Fruit fly (Drosophila melanogaster) whole organism, embryonic: ENCODE data around the gene ddbt.

Source experiments
- CG10431 ChIP-seq: fragments of 200-800 bp; sonication (Bioruptor generic); optimal IDR thresholded peaks from 3 replicates; lab custom pipeline; 2018; ENCODE audit warnings: missing biosample characterization, mild to moderate bottlenecking, missing genetic modification characterization
- CG12155 ChIP-seq: fragments of 200-800 bp; sonication (Bioruptor generic); optimal IDR thresholded peaks from 3 replicates; lab custom pipeline; 2016; ENCODE audit warnings: missing biosample characterization, missing genetic modification characterization
- CG12236 ChIP-seq: fragments of 200-800 bp; sonication (Bioruptor generic); optimal IDR thresholded peaks from 2 replicates; lab custom pipeline; 2016; ENCODE audit warnings: missing biosample characterization, missing genetic modification characterization
- CG13123 ChIP-seq: fragments of 200-800 bp; sonication (Bioruptor generic); optimal IDR thresholded peaks from 2 replicates; lab custom pipeline; 2016; ENCODE audit warnings: missing biosample characterization, missing genetic modification characterization
- CG13287 ChIP-seq: fragments of 200-800 bp; sonication (Bioruptor generic); IDR thresholded peaks from 2 replicates; pipeline ENCODE4 v1.3.6; 2022; ENCODE audit warnings: missing biosample characterization, missing genetic modification characterization; ENCODE audit not compliant: partially characterized antibody
- CG13894 ChIP-seq: fragments of 200-800 bp; sonication (Bioruptor generic); optimal IDR thresholded peaks from 3 replicates; lab custom pipeline; 2018; ENCODE audit warnings: missing biosample characterization, mild to moderate bottlenecking, missing genetic modification characterization, moderate library complexity
- CG16815 ChIP-seq: fragments of 200-800 bp; sonication (Bioruptor generic); optimal IDR thresholded peaks from 3 replicates; lab custom pipeline; 2017; ENCODE audit warnings: missing biosample characterization, mild to moderate bottlenecking, missing genetic modification characterization
- CG17829 ChIP-seq: fragments of 200-800 bp; optimal IDR thresholded peaks from 2 replicates; lab custom pipeline; 2019; ENCODE audit warnings: missing biosample characterization, mild to moderate bottlenecking, missing genetic modification characterization, moderate library complexity
- CG18262 ChIP-seq: fragments of 200-800 bp; optimal IDR thresholded peaks from 3 replicates; lab custom pipeline; 2019; ENCODE audit warnings: missing biosample characterization, mild to moderate bottlenecking, missing genetic modification characterization, moderate library complexity
- CG18476 ChIP-seq: fragments of 200-800 bp; sonication (Bioruptor generic); optimal IDR thresholded peaks from 2 replicates; lab custom pipeline; 2016; ENCODE audit warnings: missing biosample characterization, mild to moderate bottlenecking, missing genetic modification characterization
- CG2116 ChIP-seq: fragments of 200-800 bp; sonication (Bioruptor generic); optimal IDR thresholded peaks from 3 replicates; lab custom pipeline; 2018; ENCODE audit warnings: missing biosample characterization, mild to moderate bottlenecking, missing genetic modification characterization
- CG3065 ChIP-seq: fragments of 200-800 bp; sonication (Bioruptor generic); optimal IDR thresholded peaks from 2 replicates; lab custom pipeline; 2016; ENCODE audit warnings: missing biosample characterization, missing genetic modification characterization
- CG3281 ChIP-seq: fragments of 200-800 bp; sonication (Bioruptor generic); optimal IDR thresholded peaks from 3 replicates; lab custom pipeline; 2017; ENCODE audit warnings: missing biosample characterization, mild to moderate bottlenecking, missing genetic modification characterization
- CG33557 ChIP-seq: fragments of 200-800 bp; sonication (Bioruptor generic); optimal IDR thresholded peaks from 2 replicates; lab custom pipeline; 2019; ENCODE audit warnings: missing biosample characterization, mild to moderate bottlenecking, missing genetic modification characterization, moderate library complexity
- CG4424 ChIP-seq: fragments of 200-800 bp; sonication (Bioruptor generic); optimal IDR thresholded peaks from 3 replicates; lab custom pipeline; 2016; ENCODE audit warnings: missing biosample characterization, missing genetic modification characterization
- CG5245 ChIP-seq: fragments of 200-800 bp; sonication (Bioruptor generic); optimal IDR thresholded peaks from 3 replicates; lab custom pipeline; 2016; ENCODE audit warnings: missing biosample characterization, missing genetic modification characterization
- CG6683 ChIP-seq: fragments of 200-800 bp; sonication (Bioruptor generic); optimal IDR thresholded peaks from 2 replicates; lab custom pipeline; 2017; ENCODE audit warnings: missing biosample characterization, mild to moderate bottlenecking, missing genetic modification characterization, missing genetic modification reagents
- CG7357 ChIP-seq: fragments of 200-800 bp; sonication (Bioruptor generic); IDR thresholded peaks from 3 replicates; pipeline ENCODE4 v1.3.6; 2022; ENCODE audit warnings: missing biosample characterization, missing genetic modification characterization
- CG7556 ChIP-seq: fragments of 200-800 bp; sonication (Bioruptor generic); optimal IDR thresholded peaks from 2 replicates; lab custom pipeline; 2017; ENCODE audit warnings: missing biosample characterization, mild to moderate bottlenecking, missing genetic modification characterization
- CG7839 ChIP-seq: fragments of 200-800 bp; sonication (Bioruptor generic); optimal IDR thresholded peaks from 3 replicates; lab custom pipeline; 2018; ENCODE audit warnings: missing biosample characterization, mild to moderate bottlenecking, missing genetic modification characterization, moderate library complexity
- CG7987 ChIP-seq: fragments of 200-800 bp; sonication (Bioruptor generic); optimal IDR thresholded peaks from 2 replicates; lab custom pipeline; 2018; ENCODE audit warnings: missing biosample characterization, mild to moderate bottlenecking, missing genetic modification characterization, moderate library complexity
- CG9727 ChIP-seq: fragments of 200-800 bp; sonication (Bioruptor generic); optimal IDR thresholded peaks from 3 replicates; lab custom pipeline; 2017; ENCODE audit warnings: missing biosample characterization, mild to moderate bottlenecking, missing genetic modification characterization
- CG9876 ChIP-seq: fragments of 200-800 bp; sonication (Bioruptor generic); optimal IDR thresholded peaks from 2 replicates; lab custom pipeline; 2016; ENCODE audit warnings: missing biosample characterization, missing genetic modification characterization
- Dbx ChIP-seq: fragments of 200-800 bp; sonication (Bioruptor generic); IDR thresholded peaks from 3 replicates; pipeline ENCODE4 v1.3.6; 2022; ENCODE audit warnings: missing biosample characterization, missing genetic modification characterization
- Dek ChIP-seq: fragments of 200-800 bp; sonication (Bioruptor generic); optimal IDR thresholded peaks from 3 replicates; lab custom pipeline; 2019; ENCODE audit warnings: missing biosample characterization, mild to moderate bottlenecking, missing genetic modification characterization, moderate library complexity
- E2f2 ChIP-seq: fragments of 200-800 bp; sonication (Bioruptor generic); IDR thresholded peaks from 2 replicates; pipeline ENCODE4 v1.3.6; 2022; ENCODE audit warnings: missing biosample characterization, missing genetic modification characterization
- Ets65A ChIP-seq: fragments of 200-800 bp; sonication (Bioruptor generic); peaks from one replicate; lab custom pipeline; 2016; ENCODE audit warnings: missing biosample characterization, missing genetic modification characterization
- Hr51 ChIP-seq, 2 experiments: fragments of 200-800 bp; sonication (Bioruptor generic); optimal IDR thresholded peaks; 2 replicates in 1 of 2; 3 replicates in 1 of 2; lab custom pipeline; 2016 to 2018; ENCODE audit warnings: missing biosample characterization in 2 of 2, missing genetic modification characterization in 2 of 2, mild to moderate bottlenecking in 1 of 2, moderate library complexity in 1 of 2
- NK7.1 ChIP-seq: fragments of 200-800 bp; sonication (Bioruptor generic); optimal IDR thresholded peaks from 3 replicates; lab custom pipeline; 2016; ENCODE audit warnings: missing biosample characterization, missing genetic modification characterization
- Nf-YB ChIP-seq: fragments of 200-800 bp; sonication (Bioruptor generic); optimal IDR thresholded peaks from 3 replicates; lab custom pipeline; 2019; ENCODE audit warnings: missing biosample characterization, mild to moderate bottlenecking, missing genetic modification characterization, moderate library complexity
- Pdp1 ChIP-seq, 2 experiments: fragments of 200-800 bp; sonication (Bioruptor generic); optimal IDR thresholded peaks; 3 replicates each; lab custom pipeline; 2016; ENCODE audit warnings: missing biosample characterization in 2 of 2, missing genetic modification characterization in 2 of 2, mild to moderate bottlenecking in 1 of 2, moderate library complexity in 1 of 2
- Side ChIP-seq: fragments of 200-800 bp; sonication (Bioruptor generic); optimal IDR thresholded peaks from 2 replicates; lab custom pipeline; 2016; ENCODE audit warnings: missing biosample characterization, missing genetic modification characterization
- Ssrp ChIP-seq: fragments of 200-800 bp; sonication (Bioruptor generic); optimal IDR thresholded peaks from 2 replicates; lab custom pipeline; 2018; ENCODE audit warnings: missing biosample characterization, mild to moderate bottlenecking, missing genetic modification characterization, moderate library complexity
- Taf1 ChIP-seq: fragments of 200-800 bp; sonication (Bioruptor generic); IDR thresholded peaks from 2 replicates; pipeline ENCODE4 v1.3.6; 2022; ENCODE audit warnings: missing biosample characterization, missing genetic modification characterization
- aop ChIP-seq: fragments of 200-800 bp; sonication (Bioruptor generic); IDR thresholded peaks from 2 replicates; pipeline ENCODE4 v1.3.6; 2022; ENCODE audit warnings: missing biosample characterization, missing genetic modification characterization
- bowl ChIP-seq: fragments of 200-800 bp; sonication (Bioruptor generic); IDR thresholded peaks from 2 replicates; pipeline ENCODE4 v1.3.6; 2022; ENCODE audit warnings: missing biosample characterization, missing genetic modification characterization
- crol ChIP-seq: fragments of 200-800 bp; sonication (Bioruptor generic); IDR thresholded peaks from 2 replicates; pipeline ENCODE4 v1.3.6; 2022; ENCODE audit warnings: missing biosample characterization, missing genetic modification characterization
- danr ChIP-seq: fragments of 200-800 bp; sonication (Bioruptor generic); IDR thresholded peaks from 2 replicates; pipeline ENCODE4 v1.3.6; 2022; ENCODE audit warnings: missing biosample characterization, missing genetic modification characterization
- dmrt11E ChIP-seq: fragments of 200-800 bp; sonication (Bioruptor generic); optimal IDR thresholded peaks from 3 replicates; lab custom pipeline; 2018; ENCODE audit warnings: missing biosample characterization, mild to moderate bottlenecking, missing genetic modification characterization, moderate library complexity
- exex ChIP-seq: fragments of 200-800 bp; sonication (Bioruptor generic); optimal IDR thresholded peaks from 4 replicates; lab custom pipeline; 2018; ENCODE audit warnings: missing biosample characterization, mild to moderate bottlenecking, missing genetic modification characterization, moderate library complexity
- fd3F ChIP-seq: fragments of 200-800 bp; sonication (Bioruptor generic); optimal IDR thresholded peaks from 2 replicates; lab custom pipeline; 2018; ENCODE audit warnings: missing biosample characterization, mild to moderate bottlenecking, missing genetic modification characterization, moderate library complexity
- ind ChIP-seq: fragments of 200-800 bp; sonication (Bioruptor generic); optimal IDR thresholded peaks from 3 replicates; lab custom pipeline; 2016; ENCODE audit warnings: missing biosample characterization, missing genetic modification characterization
- ken ChIP-seq: fragments of 200-800 bp; sonication (Bioruptor generic); IDR thresholded peaks from 3 replicates; pipeline ENCODE4 v1.3.6; 2022; ENCODE audit warnings: missing biosample characterization, missing genetic modification characterization
- phol ChIP-seq: fragments of 200-800 bp; sonication (Bioruptor generic); optimal IDR thresholded peaks from 3 replicates; lab custom pipeline; 2018; ENCODE audit warnings: missing biosample characterization, mild to moderate bottlenecking, missing genetic modification characterization, moderate library complexity
- pita ChIP-seq: fragments of 200-800 bp; sonication (Bioruptor generic); optimal IDR thresholded peaks from 2 replicates; lab custom pipeline; 2017; ENCODE audit warnings: missing biosample characterization, mild to moderate bottlenecking, missing genetic modification characterization
- pzg ChIP-seq: fragments of 200-800 bp; sonication (Bioruptor generic); optimal IDR thresholded peaks from 3 replicates; lab custom pipeline; 2018; ENCODE audit warnings: missing biosample characterization, mild to moderate bottlenecking, missing genetic modification characterization, moderate library complexity
- row ChIP-seq: fragments of 200-800 bp; sonication (Bioruptor generic); IDR thresholded peaks from 3 replicates; pipeline ENCODE4 v1.3.6; 2022; ENCODE audit warnings: missing biosample characterization, missing genetic modification characterization
- salm ChIP-seq: fragments of 200-800 bp; sonication (Bioruptor generic); optimal IDR thresholded peaks from 2 replicates; lab custom pipeline; 2018; ENCODE audit warnings: missing biosample characterization, mild to moderate bottlenecking, missing genetic modification characterization
- shn ChIP-seq: fragments of 200-800 bp; sonication (Bioruptor generic); optimal IDR thresholded peaks from 3 replicates; lab custom pipeline; 2016; ENCODE audit warnings: missing biosample characterization, missing genetic modification characterization
- slp2 ChIP-seq: fragments of 200-800 bp; sonication (Bioruptor generic); optimal IDR thresholded peaks from 2 replicates; lab custom pipeline; 2016; ENCODE audit warnings: missing biosample characterization, missing genetic modification characterization
- twi ChIP-seq: fragments of 200-800 bp; optimal IDR thresholded peaks from 2 replicates; lab custom pipeline; 2019; ENCODE audit warnings: missing biosample characterization, mild to moderate bottlenecking, missing genetic modification characterization, moderate library complexity
- zen ChIP-seq: fragments of 200-800 bp; sonication (Bioruptor generic); optimal IDR thresholded peaks from 3 replicates; lab custom pipeline; 2018; ENCODE audit warnings: missing biosample characterization, mild to moderate bottlenecking, missing genetic modification characterization, moderate library complexity

Gene ddbt

dm6 chr3L:327833-328232 lies 10.9 kb downstream of the ddbt start, which contains the start of the genes Atac3 and Ptpmeg (continued):
- TF ChIP-seq fd3F (GFP tag; lab: Kevin White, UChicago) (no peak), CG3281 (GFP tag; lab: Kevin White, UChicago) (no peak), CG18476 (GFP tag; lab: Kevin White, UChicago) (no peak), CG13287 (GFP tag; lab: Robert Waterston, UW) (peak; percentile 68), CG7839 (tag; lab: Kevin White, UChicago) (no peak), CG9876 (no peak), bowl (GFP tag; lab: Robert Waterston, UW) (no peak), shn (GFP tag; lab: Kevin White, UChicago) (no peak), exex (tag; lab: Kevin White, UChicago) (no peak), CG17829 (tag; lab: Kevin White, UChicago) (peak; percentile 30), CG10431 (GFP tag; lab: Kevin White, UChicago) (no peak), CG12155 (GFP tag; lab: Kevin White, UChicago) (no peak), CG6683 (GFP tag; lab: Kevin White, UChicago) (no peak), salm (no peak), Side (GFP tag; lab: Kevin White, UChicago) (no peak), CG16815 (no peak), CG13894 (tag; lab: Kevin White, UChicago) (peak; percentile 10), slp2 (GFP tag; lab: Kevin White, UChicago) (no peak), ken (GFP tag; lab: Robert Waterston, UW) (no peak), CG33557 (GFP tag; lab: Kevin White, UChicago) (no peak), Hr51 (GFP tag; optimal IDR thresholded peaks at IDR 0.05; lab: Kevin White, UChicago) (no peak), NK7.1 (GFP tag; lab: Kevin White, UChicago) (no peak), danr (GFP tag; lab: Robert Waterston, UW) (no peak), Taf1 (GFP tag; lab: Robert Waterston, UW) (no peak), CG7987 (no peak), CG3065 (GFP tag; lab: Kevin White, UChicago) (no peak), pita (GFP tag; lab: Kevin White, UChicago) (no peak), Nf-YB (no peak), Dbx (GFP tag; lab: Robert Waterston, UW) (no peak), aop (GFP tag; lab: Robert Waterston, UW) (no peak), CG7357 (GFP tag; lab: Robert Waterston, UW) (no peak), CG5245 (GFP tag; lab: Kevin White, UChicago) (no peak), row (GFP tag; lab: Robert Waterston, UW) (no peak), crol (GFP tag; lab: Robert Waterston, UW) (no peak), CG9727 (GFP tag; lab: Kevin White, UChicago) (no peak), dmrt11E (tag; lab: Kevin White, UChicago) (no peak), CG13123 (no peak), pzg (GFP tag; lab: Kevin White, UChicago) (peak; percentile 71), Ssrp (tag; lab: Kevin White, UChicago) (no peak), CG4424 (GFP tag; lab: Kevin White, UChicago) (no peak), ind (GFP tag; lab: Kevin White, UChicago) (no peak), Pdp1 (GFP tag; optimal IDR thresholded peaks at IDR 0.05; lab: Kevin White, UChicago) (peak in 1 of 2 experiments; percentile 23), E2f2 (GFP tag; lab: Robert Waterston, UW) (peak; percentile 74), CG12236 (no peak), CG18262 (tag; lab: Kevin White, UChicago) (no peak), Ets65A (GFP tag; lab: Kevin White, UChicago) (no peak), zen (no peak), phol (peak; percentile 23), CG2116 (GFP tag; lab: Kevin White, UChicago) (peak; percentile 70), twi (tag; lab: Kevin White, UChicago) (no peak), CG7556 (GFP tag; lab: Kevin White, UChicago) (no peak), Dek (tag; lab: Kevin White, UChicago) (no peak)
